Worm (Caenorhabditis elegans): ENCODE data around the gene unc-130.

ce11 chrII:11236274-11236673 lies 45.5 kb upstream of the unc-130 start, which contains the start of gene cchl-1:
- TF ChIP-seq egl-27 (tag; optimal IDR thresholded peaks at IDR 0.05), result no peak
- no peak for TF ChIP-seq elt-1 (tag; optimal IDR thresholded peaks at IDR 0.05)
- no peak for TF ChIP-seq nhr-11 (tag; optimal IDR thresholded peaks at IDR 0.05)
- TF ChIP-seq snpc-4 (tag; optimal IDR thresholded peaks at IDR 0.05), result no peak
- TF ChIP-seq nhr-77 (tag; optimal IDR thresholded peaks at IDR 0.05), result no peak
- no peak for TF ChIP-seq aly-2 (tag; optimal IDR thresholded peaks at IDR 0.05)
- no peak for TF ChIP-seq elt-3 (tag; optimal IDR thresholded peaks at IDR 0.05)
- TF ChIP-seq nhr-6 (tag; optimal IDR thresholded peaks at IDR 0.05), result no peak
- no peak for TF ChIP-seq crh-2 (tag; optimal IDR thresholded peaks at IDR 0.05)
- TF ChIP-seq nhr-237 (tag; optimal IDR thresholded peaks at IDR 0.05), result no peak
- no peak for TF ChIP-seq lin-39 (tag; optimal IDR thresholded peaks at IDR 0.05)
- no peak for TF ChIP-seq nhr-25 (tag; optimal IDR thresholded peaks at IDR 0.05)

All from whole organism, L2 larva.